Worm (Caenorhabditis elegans) whole organism, L3 larva: ENCODE data around the gene gpa-5.
A peak's percentile ranks its signal among the peaks of the same experiment; 100 is the strongest.

Experiments
- R02D3.7 ChIP-seq: fragments of 150-350 bp; optimal IDR thresholded peaks from 2 replicates; lab custom pipeline; 2014; ENCODE audit warnings: missing biosample characterization, missing genetic modification characterization
- ZK546.5 ChIP-seq: sonication (generic microtip); optimal IDR thresholded peaks from 2 replicates; lab custom pipeline; 2017; ENCODE audit warnings: missing biosample characterization, missing genetic modification characterization
- aly-2 ChIP-seq: fragments of 150-350 bp; optimal IDR thresholded peaks from 2 replicates; lab custom pipeline; 2014; ENCODE audit warnings: missing biosample characterization, missing genetic modification characterization
- ama-1 ChIP-seq: fragments of 150-350 bp; optimal IDR thresholded peaks from 2 replicates; lab custom pipeline; 2018
- ceh-16 ChIP-seq: sonication (generic microtip); optimal IDR thresholded peaks from 2 replicates; lab custom pipeline; 2017; ENCODE audit warnings: missing biosample characterization, missing genetic modification characterization
- ceh-28 ChIP-seq: fragments of 150-350 bp; optimal IDR thresholded peaks from 2 replicates; lab custom pipeline; 2014; ENCODE audit warnings: missing biosample characterization, missing genetic modification reagents, missing genetic modification characterization
- ceh-82 ChIP-seq: fragments of 150-350 bp; optimal IDR thresholded peaks from 2 replicates; lab custom pipeline; 2014; ENCODE audit warnings: missing biosample characterization, missing genetic modification characterization
- daf-12 ChIP-seq: fragments of 150-350 bp; optimal IDR thresholded peaks from 2 replicates; lab custom pipeline; 2014; ENCODE audit warnings: missing biosample characterization, missing genetic modification reagents, missing genetic modification characterization
- elt-1 ChIP-seq: fragments of 150-350 bp; optimal IDR thresholded peaks from 2 replicates; lab custom pipeline; 2014; ENCODE audit warnings: missing biosample characterization, missing genetic modification characterization
- elt-2 ChIP-seq: sonication (generic microtip); optimal IDR thresholded peaks from 2 replicates; lab custom pipeline; 2016; ENCODE audit warnings: missing genetic modification reagents, mild to moderate bottlenecking, missing genetic modification characterization, missing compliant biosample characterization
- elt-3 ChIP-seq, 3 experiments: fragments of 150-350 bp in 1 of 3; sonication (generic microtip) in 2 of 3; optimal IDR thresholded peaks; 2 replicates in 2 of 3; 4 replicates in 1 of 3; lab custom pipeline; 2014 to 2017; ENCODE audit warnings: missing biosample characterization in 3 of 3, missing genetic modification characterization in 3 of 3
- eor-1 ChIP-seq, 2 experiments: fragments of 150-350 bp; optimal IDR thresholded peaks; 2 replicates each; lab custom pipeline; 2014 to 2018; ENCODE audit warnings: missing biosample characterization in 2 of 2, missing genetic modification characterization in 2 of 2
- fkh-10 ChIP-seq: sonication (generic microtip); optimal IDR thresholded peaks from 2 replicates; lab custom pipeline; 2017; ENCODE audit warnings: missing biosample characterization, missing genetic modification reagents, missing genetic modification characterization
- fkh-2 ChIP-seq: fragments of 150-350 bp; optimal IDR thresholded peaks from 2 replicates; lab custom pipeline; 2014; ENCODE audit warnings: missing biosample characterization, missing genetic modification reagents, missing genetic modification characterization
- fos-1 ChIP-seq: fragments of 150-350 bp; optimal IDR thresholded peaks from 2 replicates; lab custom pipeline; 2014; ENCODE audit warnings: missing biosample characterization, missing genetic modification characterization
- hmg-11 ChIP-seq: sonication (generic microtip); optimal IDR thresholded peaks from 2 replicates; lab custom pipeline; 2016; ENCODE audit warnings: missing genetic modification characterization, missing compliant biosample characterization
- jun-1 ChIP-seq: fragments of 150-350 bp; optimal IDR thresholded peaks from 2 replicates; lab custom pipeline; 2014; ENCODE audit warnings: missing biosample characterization, missing genetic modification reagents, missing genetic modification characterization
- lin-15B ChIP-seq: fragments of 150-350 bp; optimal IDR thresholded peaks from 2 replicates; lab custom pipeline; 2014; ENCODE audit warnings: missing biosample characterization, missing genetic modification characterization
- lin-39 ChIP-seq: fragments of 150-350 bp; optimal IDR thresholded peaks from 2 replicates; lab custom pipeline; 2018; ENCODE audit warnings: missing biosample characterization, missing genetic modification reagents, missing genetic modification characterization
- nfya-1 ChIP-seq: sonication (generic microtip); optimal IDR thresholded peaks from 2 replicates; lab custom pipeline; 2017; ENCODE audit warnings: missing genetic modification characterization, mild to moderate bottlenecking, missing compliant biosample characterization, antibody characterized with exemption, moderate library complexity; ENCODE audit not compliant: insufficient read depth
- nhr-11 ChIP-seq: fragments of 150-350 bp; optimal IDR thresholded peaks from 2 replicates; lab custom pipeline; 2014; ENCODE audit warnings: missing biosample characterization, missing genetic modification characterization
- nhr-12 ChIP-seq: fragments of 150-350 bp; optimal IDR thresholded peaks from 2 replicates; lab custom pipeline; 2014; ENCODE audit warnings: missing biosample characterization, missing genetic modification characterization
- nhr-23 ChIP-seq: fragments of 150-350 bp; optimal IDR thresholded peaks from 2 replicates; lab custom pipeline; 2014; ENCODE audit warnings: missing biosample characterization, missing genetic modification reagents, missing genetic modification characterization
- nhr-237 ChIP-seq: fragments of 150-350 bp; optimal IDR thresholded peaks from 2 replicates; lab custom pipeline; 2014; ENCODE audit warnings: missing biosample characterization, missing genetic modification characterization
- nhr-25 ChIP-seq: sonication (generic microtip); optimal IDR thresholded peaks from 2 replicates; lab custom pipeline; 2017; ENCODE audit warnings: missing biosample characterization, missing genetic modification characterization
- nhr-28 ChIP-seq: fragments of 150-350 bp; optimal IDR thresholded peaks from 2 replicates; lab custom pipeline; 2014; ENCODE audit warnings: missing biosample characterization, missing genetic modification characterization
- nhr-43 ChIP-seq: sonication (generic microtip); optimal IDR thresholded peaks from 2 replicates; lab custom pipeline; 2016; ENCODE audit warnings: mild to moderate bottlenecking, missing genetic modification characterization, missing compliant biosample characterization; ENCODE audit not compliant: poor library complexity, severe bottlenecking
- nhr-67 ChIP-seq: fragments of 150-350 bp; optimal IDR thresholded peaks from 2 replicates; lab custom pipeline; 2014; ENCODE audit warnings: missing biosample characterization, missing genetic modification characterization
- nhr-77 ChIP-seq: fragments of 150-350 bp; optimal IDR thresholded peaks from 2 replicates; lab custom pipeline; 2014; ENCODE audit warnings: missing biosample characterization, missing genetic modification characterization
- pha-4 ChIP-seq: fragments of 150-350 bp; optimal IDR thresholded peaks from 2 replicates; lab custom pipeline; 2014; ENCODE audit warnings: missing biosample characterization, missing genetic modification reagents, missing genetic modification characterization
- pqm-1 ChIP-seq: fragments of 150-350 bp; optimal IDR thresholded peaks from 2 replicates; lab custom pipeline; 2017; ENCODE audit warnings: missing biosample characterization, missing genetic modification characterization, inconsistent platforms
- skn-1 ChIP-seq: fragments of 150-350 bp; optimal IDR thresholded peaks from 2 replicates; lab custom pipeline; 2014; ENCODE audit warnings: missing biosample characterization, missing genetic modification characterization
- snpc-4 ChIP-seq: fragments of 150-350 bp; optimal IDR thresholded peaks from 2 replicates; lab custom pipeline; 2014; ENCODE audit warnings: missing biosample characterization, missing genetic modification characterization
- tbx-2 ChIP-seq: sonication (generic microtip); optimal IDR thresholded peaks from 2 replicates; lab custom pipeline; 2016; ENCODE audit warnings: mild to moderate bottlenecking, missing genetic modification characterization, missing compliant biosample characterization
- unc-62 ChIP-seq: fragments of 150-350 bp; sonication (generic microtip); optimal IDR thresholded peaks from 4 replicates; lab custom pipeline; 2014; ENCODE audit warnings: missing biosample characterization, missing genetic modification reagents, missing genetic modification characterization
- zag-1 ChIP-seq: fragments of 150-350 bp; optimal IDR thresholded peaks from 2 replicates; lab custom pipeline; 2014; ENCODE audit warnings: missing biosample characterization, missing genetic modification characterization
- ztf-11 ChIP-seq: fragments of 150-350 bp; optimal IDR thresholded peaks from 2 replicates; lab custom pipeline; 2014; ENCODE audit warnings: missing biosample characterization, missing genetic modification characterization

The gpa-5 gene

ce11 chrX:2107414-2107813, 13.4 kb downstream of the gpa-5 start:
- TF ChIP-seq pqm-1 (peak; percentile 64), elt-2 (tag; lab: Kevin White, UChicago) (peak; percentile 88), nhr-237 (tag; lab: Kevin White, UChicago) (no peak)

ce11 chrX:2105310-2105709, 15.6 kb downstream of the gpa-5 start, which contains the start of gene F53B1.3:
F53B1.3 (plus strand) TSS chrX:2105610.
- TF ChIP-seq ama-1 (lab: Kevin White, UChicago): no peak
- TF ChIP-seq ceh-28 (tag; lab: Kevin White, UChicago): no peak
- TF ChIP-seq nhr-11 (tag; lab: Kevin White, UChicago): no peak
- TF ChIP-seq elt-1 (tag; lab: Kevin White, UChicago): no peak
- no peak for TF ChIP-seq nhr-67 (tag; lab: Kevin White, UChicago)
- TF ChIP-seq unc-62 (GFP tag; lab: Kevin White, UChicago): no peak

ce11 chrX:2099002-2099401, 21.9 kb downstream of the gpa-5 start:
- TF ChIP-seq lin-39 (tag; lab: Kevin White, UChicago): peak; percentile 34
- TF ChIP-seq ceh-82 (tag; lab: Kevin White, UChicago): no peak
- TF ChIP-seq, all 47 proteins: peak for 1

- TF ChIP-seq nhr-77 (tag; lab: Kevin White, UChicago) (no peak), nhr-28 (tag; lab: Kevin White, UChicago) (no peak), lin-39 (tag; lab: Kevin White, UChicago) (no peak), ceh-16 (tag; lab: Kevin White, UChicago) (no peak), fkh-2 (no peak), pqm-1 (no peak), nhr-43 (no peak), nhr-25 (no peak), R02D3.7 (no peak), eor-1 (tag; optimal IDR thresholded peaks at IDR 0.05; lab: Kevin White, UChicago) (no peak), pha-4 (tag; lab: Kevin White, UChicago) (no peak), snpc-4 (no peak), jun-1 (tag; lab: Kevin White, UChicago) (no peak)
Measured at ce11 chrX:2096804-2097203, 24.1 kb downstream of the gpa-5 start, which contains the start of gene T21D9.2. T21D9.2 (minus strand) TSS chrX:2096904.

- TF ChIP-seq ztf-11 (tag; lab: Kevin White, UChicago): no peak
- TF ChIP-seq nhr-43: no peak
- no peak for TF ChIP-seq lin-15B (tag; lab: Kevin White, UChicago)
- no peak for TF ChIP-seq fos-1
- no peak for TF ChIP-seq elt-1 (tag; lab: Kevin White, UChicago)
- no peak for TF ChIP-seq pha-4 (tag; lab: Kevin White, UChicago)
- no peak for TF ChIP-seq snpc-4
- no peak for TF ChIP-seq nhr-237 (tag; lab: Kevin White, UChicago)
- no peak for TF ChIP-seq elt-3 (tag; optimal IDR thresholded peaks at IDR 0.05; lab: Kevin White, UChicago)
- TF ChIP-seq skn-1: no peak
- TF ChIP-seq tbx-2 (tag; lab: Kevin White, UChicago): no peak
- TF ChIP-seq R02D3.7: no peak
- no peak for TF ChIP-seq nhr-11 (tag; lab: Kevin White, UChicago)
- TF ChIP-seq ceh-28 (tag; lab: Kevin White, UChicago): no peak
- TF ChIP-seq aly-2 (tag; lab: Kevin White, UChicago): no peak
- TF ChIP-seq daf-12: no peak
Measured at ce11 chrX:2094094-2094493, 26.8 kb downstream of the gpa-5 start.

ce11 chrX:2093169-2093568, 27.7 kb downstream of the gpa-5 start, which contains the start of gene col-164:
col-164 (plus strand) TSS chrX:2093469.
- no peak for TF ChIP-seq hmg-11 (tag; lab: Kevin White, UChicago)
- TF ChIP-seq fkh-2: no peak
- no peak for TF ChIP-seq pha-4 (tag; lab: Kevin White, UChicago)
- no peak for TF ChIP-seq ceh-16 (tag; lab: Kevin White, UChicago)
- TF ChIP-seq elt-1 (tag; lab: Kevin White, UChicago): no peak
- no peak for TF ChIP-seq nhr-11 (tag; lab: Kevin White, UChicago)
- TF ChIP-seq nhr-23 (tag; lab: Kevin White, UChicago): no peak
- no peak for TF ChIP-seq ZK546.5
- no peak for TF ChIP-seq nhr-77 (tag; lab: Kevin White, UChicago)
- no peak for TF ChIP-seq zag-1 (tag; lab: Kevin White, UChicago)
- no peak for TF ChIP-seq fkh-10 (GFP tag; lab: Kevin White, UChicago)
- TF ChIP-seq nfya-1 (tag; lab: Kevin White, UChicago): no peak
- TF ChIP-seq snpc-4: no peak
- TF ChIP-seq ceh-82 (tag; lab: Kevin White, UChicago): no peak
- no peak for TF ChIP-seq fos-1
- no peak for TF ChIP-seq jun-1 (tag; lab: Kevin White, UChicago)
- no peak for TF ChIP-seq nhr-12
- TF ChIP-seq skn-1: no peak
